Fruit fly (Drosophila melanogaster) whole organism, embryonic: Measurements from ENCODE around the gene CG12728.

Source experiments
- Ada2b ChIP-seq: fragments of 200-800 bp; sonication (Bioruptor generic); IDR thresholded peaks from 2 replicates; pipeline ENCODE4 v1.3.6; 2022; ENCODE audit warnings: missing biosample characterization, missing genetic modification characterization
- Asciz ChIP-seq: fragments of 200-800 bp; sonication (Bioruptor generic); optimal IDR thresholded peaks from 2 replicates; lab custom pipeline; 2017; ENCODE audit warnings: missing biosample characterization, mild to moderate bottlenecking, missing genetic modification characterization, missing genetic modification reagents
- Atf-2 ChIP-seq: fragments of 200-800 bp; sonication (Bioruptor generic); optimal IDR thresholded peaks from 2 replicates; lab custom pipeline; 2016; ENCODE audit warnings: missing biosample characterization, missing genetic modification characterization
- BEAF-32 ChIP-seq: fragments of 200-800 bp; sonication (Bioruptor generic); optimal IDR thresholded peaks from 3 replicates; lab custom pipeline; 2017; ENCODE audit warnings: missing biosample characterization, missing genetic modification characterization, mild to moderate bottlenecking, moderate library complexity, missing genetic modification reagents
- Bdp1 ChIP-seq: fragments of 200-800 bp; sonication (Bioruptor generic); optimal IDR thresholded peaks from 3 replicates; lab custom pipeline; 2016; ENCODE audit warnings: missing biosample characterization, missing genetic modification characterization
- CG1024 ChIP-seq: fragments of 200-800 bp; sonication (Bioruptor generic); IDR thresholded peaks from 2 replicates; pipeline ENCODE4 v1.3.6; 2022; ENCODE audit warnings: missing biosample characterization, missing genetic modification characterization
- CG10274 ChIP-seq: fragments of 200-800 bp; sonication (Bioruptor generic); optimal IDR thresholded peaks from 3 replicates; lab custom pipeline; 2017; ENCODE audit warnings: missing biosample characterization, mild to moderate bottlenecking, missing genetic modification characterization
- CG11247 ChIP-seq: fragments of 200-800 bp; sonication (Bioruptor generic); IDR thresholded peaks from 2 replicates; pipeline ENCODE4 v1.3.6; 2022; ENCODE audit warnings: missing biosample characterization, missing genetic modification characterization
- CG11723 ChIP-seq: fragments of 200-800 bp; sonication (Bioruptor generic); optimal IDR thresholded peaks from 2 replicates; lab custom pipeline; 2017; ENCODE audit warnings: missing biosample characterization, mild to moderate bottlenecking, missing genetic modification characterization
- CG12071 ChIP-seq: fragments of 200-800 bp; sonication (Bioruptor generic); optimal IDR thresholded peaks from 3 replicates; lab custom pipeline; 2018; ENCODE audit warnings: missing biosample characterization, mild to moderate bottlenecking, missing genetic modification characterization
- CG12104 ChIP-seq: fragments of 200-800 bp; sonication (Bioruptor generic); optimal IDR thresholded peaks from 3 replicates; lab custom pipeline; 2016; ENCODE audit warnings: missing biosample characterization, missing genetic modification characterization
- CG17186 ChIP-seq: fragments of 200-800 bp; sonication (Bioruptor generic); optimal IDR thresholded peaks from 3 replicates; lab custom pipeline; 2017; ENCODE audit warnings: missing biosample characterization, missing genetic modification reagents, missing genetic modification characterization
- CG17829 ChIP-seq: fragments of 200-800 bp; optimal IDR thresholded peaks from 2 replicates; lab custom pipeline; 2019; ENCODE audit warnings: missing biosample characterization, mild to moderate bottlenecking, missing genetic modification characterization, moderate library complexity
- CG18764 ChIP-seq: fragments of 200-800 bp; sonication (Bioruptor generic); optimal IDR thresholded peaks from 3 replicates; lab custom pipeline; 2016; ENCODE audit warnings: missing biosample characterization, missing genetic modification characterization
- CG2116 ChIP-seq: fragments of 200-800 bp; sonication (Bioruptor generic); optimal IDR thresholded peaks from 3 replicates; lab custom pipeline; 2018; ENCODE audit warnings: missing biosample characterization, mild to moderate bottlenecking, missing genetic modification characterization
- CG2712 ChIP-seq: fragments of 200-800 bp; optimal IDR thresholded peaks from 3 replicates; lab custom pipeline; 2019; ENCODE audit warnings: missing biosample characterization, mild to moderate bottlenecking, missing genetic modification characterization, moderate library complexity
- CG6689 ChIP-seq: fragments of 200-800 bp; sonication (Bioruptor generic); IDR thresholded peaks from 2 replicates; pipeline ENCODE4 v1.3.6; 2022; ENCODE audit warnings: missing biosample characterization, missing genetic modification characterization
- CG7963 ChIP-seq: fragments of 200-800 bp; sonication (Bioruptor generic); IDR thresholded peaks from 3 replicates; pipeline ENCODE4 v1.3.6; 2022; ENCODE audit warnings: missing biosample characterization, missing genetic modification characterization; ENCODE audit not compliant: partially characterized antibody
- CG9876 ChIP-seq: fragments of 200-800 bp; sonication (Bioruptor generic); optimal IDR thresholded peaks from 2 replicates; lab custom pipeline; 2016; ENCODE audit warnings: missing biosample characterization, missing genetic modification characterization
- CkIIα-i1 ChIP-seq: fragments of 200-800 bp; sonication (Bioruptor generic); IDR thresholded peaks from 2 replicates; pipeline ENCODE4 v1.3.6; 2022; ENCODE audit warnings: missing biosample characterization, missing genetic modification characterization
- Dip2 ChIP-seq: fragments of 200-800 bp; sonication (Bioruptor generic); IDR thresholded peaks from 2 replicates; pipeline ENCODE4 v1.3.6; 2022; ENCODE audit warnings: missing biosample characterization, missing genetic modification characterization
- Hand ChIP-seq: fragments of 200-800 bp; sonication (Bioruptor generic); optimal IDR thresholded peaks from 2 replicates; lab custom pipeline; 2017; ENCODE audit warnings: mild to moderate bottlenecking, missing biosample characterization, missing genetic modification reagents, missing genetic modification characterization
- Hr3 ChIP-seq: fragments of 200-800 bp; sonication (Bioruptor generic); optimal IDR thresholded peaks from 3 replicates; lab custom pipeline; 2016; ENCODE audit warnings: missing biosample characterization, missing genetic modification characterization
- Mes4 ChIP-seq: fragments of 200-800 bp; sonication (Bioruptor generic); optimal IDR thresholded peaks from 2 replicates; lab custom pipeline; 2016; ENCODE audit warnings: missing biosample characterization, missing genetic modification characterization
- NC2β ChIP-seq: fragments of 200-800 bp; sonication (Bioruptor generic); optimal IDR thresholded peaks from 2 replicates; lab custom pipeline; 2016; ENCODE audit warnings: missing biosample characterization, missing genetic modification characterization
- Six4 ChIP-seq: fragments of 200-800 bp; sonication (Bioruptor generic); optimal IDR thresholded peaks from 2 replicates; lab custom pipeline; 2016; ENCODE audit warnings: missing biosample characterization, missing genetic modification characterization
- Xbp1 ChIP-seq: fragments of 200-800 bp; sonication (Bioruptor generic); optimal IDR thresholded peaks from 3 replicates; lab custom pipeline; 2016; ENCODE audit warnings: missing biosample characterization, mild to moderate bottlenecking, missing genetic modification characterization
- YL-1 ChIP-seq: fragments of 200-800 bp; sonication (Bioruptor generic); optimal IDR thresholded peaks from 3 replicates; lab custom pipeline; 2017; ENCODE audit warnings: missing biosample characterization, mild to moderate bottlenecking, missing genetic modification characterization
- ara ChIP-seq: fragments of 200-800 bp; sonication (Bioruptor generic); IDR thresholded peaks from 2 replicates; pipeline ENCODE4 v1.3.6; 2022; ENCODE audit warnings: missing biosample characterization, missing genetic modification characterization
- ash1 ChIP-seq: fragments of 200-800 bp; sonication (Bioruptor generic); optimal IDR thresholded peaks from 2 replicates; lab custom pipeline; 2018; ENCODE audit warnings: missing biosample characterization, mild to moderate bottlenecking, missing genetic modification characterization
- crol ChIP-seq: fragments of 200-800 bp; sonication (Bioruptor generic); IDR thresholded peaks from 2 replicates; pipeline ENCODE4 v1.3.6; 2022; ENCODE audit warnings: missing biosample characterization, missing genetic modification characterization
- crp ChIP-seq, 2 experiments: fragments of 200-800 bp; sonication (Bioruptor generic); optimal IDR thresholded peaks; 2 replicates in 1 of 2; 3 replicates in 1 of 2; lab custom pipeline; 2017; ENCODE audit warnings: missing biosample characterization in 2 of 2, missing genetic modification characterization in 2 of 2, mild to moderate bottlenecking in 1 of 2, moderate library complexity in 1 of 2
- esg ChIP-seq: fragments of 200-800 bp; sonication (Bioruptor generic); conservative IDR thresholded peaks from 2 replicates; pipeline ENCODE4 v1.3.6; 2022; ENCODE audit warnings: missing biosample characterization, missing genetic modification characterization
- eve ChIP-seq, 2 experiments: fragments of >200 bp; optimal IDR thresholded peaks; 2 replicates each; lab custom pipeline; 2017; ENCODE audit warnings: missing biosample characterization in 2 of 2, missing genetic modification characterization in 2 of 2
- exex ChIP-seq: fragments of 200-800 bp; sonication (Bioruptor generic); optimal IDR thresholded peaks from 4 replicates; lab custom pipeline; 2018; ENCODE audit warnings: missing biosample characterization, mild to moderate bottlenecking, missing genetic modification characterization, moderate library complexity
- fru ChIP-seq: fragments of >200 bp; optimal IDR thresholded peaks from 2 replicates; lab custom pipeline; 2017
- fu2 ChIP-seq: fragments of 200-800 bp; sonication (Bioruptor generic); optimal IDR thresholded peaks from 2 replicates; lab custom pipeline; 2016; ENCODE audit warnings: missing biosample characterization, missing genetic modification characterization
- gem ChIP-seq: fragments of 200-800 bp; sonication (Bioruptor generic); optimal IDR thresholded peaks from 2 replicates; lab custom pipeline; 2019; ENCODE audit warnings: missing biosample characterization, mild to moderate bottlenecking, missing genetic modification characterization, moderate library complexity
- ham ChIP-seq: fragments of 200-800 bp; sonication (Bioruptor generic); IDR thresholded peaks from 2 replicates; pipeline ENCODE4 v1.3.6; 2022; ENCODE audit warnings: missing biosample characterization, missing genetic modification characterization
- hbn ChIP-seq: fragments of 200-800 bp; sonication (Bioruptor generic); IDR thresholded peaks from 2 replicates; pipeline ENCODE4 v1.3.6; 2022; ENCODE audit warnings: missing biosample characterization, missing genetic modification characterization; ENCODE audit not compliant: partially characterized antibody
- hkb ChIP-seq, 2 experiments: fragments of 200-800 bp in 1 of 2; fragments of >200 bp in 1 of 2; sonication (Bioruptor generic) in 1 of 2; IDR thresholded peaks in 1 of 2; optimal IDR thresholded peaks in 1 of 2; 2 replicates each; pipeline versions ENCODE4 v1.3.6 to Lab custom; 2017 to 2022; ENCODE audit warnings: missing biosample characterization in 1 of 2, missing genetic modification characterization in 1 of 2
- klu ChIP-seq: fragments of 200-800 bp; sonication (Bioruptor generic); IDR thresholded peaks from 2 replicates; pipeline ENCODE4 v1.3.6; 2022; ENCODE audit warnings: missing biosample characterization, missing genetic modification characterization
- lab ChIP-seq: fragments of 200-800 bp; sonication (Bioruptor generic); optimal IDR thresholded peaks from 3 replicates; lab custom pipeline; 2017; ENCODE audit warnings: missing biosample characterization, missing genetic modification characterization, mild to moderate bottlenecking, moderate library complexity, missing genetic modification reagents
- org-1 ChIP-seq: fragments of 200-800 bp; sonication (Bioruptor generic); optimal IDR thresholded peaks from 2 replicates; lab custom pipeline; 2017; ENCODE audit warnings: missing biosample characterization, missing genetic modification characterization
- pnt ChIP-seq: fragments of 200-800 bp; sonication (Bioruptor generic); optimal IDR thresholded peaks from 3 replicates; lab custom pipeline; 2016; ENCODE audit warnings: missing biosample characterization, missing genetic modification characterization
- sqz ChIP-seq: fragments of 200-800 bp; sonication (Bioruptor generic); optimal IDR thresholded peaks from 3 replicates; lab custom pipeline; 2018; ENCODE audit warnings: missing biosample characterization, mild to moderate bottlenecking, missing genetic modification characterization
- vfl ChIP-seq: fragments of 200-800 bp; sonication (Bioruptor generic); optimal IDR thresholded peaks from 2 replicates; lab custom pipeline; 2016; ENCODE audit warnings: missing biosample characterization, missing genetic modification characterization
- wor ChIP-seq: fragments of 200-800 bp; sonication (Bioruptor generic); IDR thresholded peaks from 2 replicates; pipeline ENCODE4 v1.3.6; 2022; ENCODE audit warnings: missing biosample characterization, missing genetic modification characterization

Gene CG12728

DNA sequence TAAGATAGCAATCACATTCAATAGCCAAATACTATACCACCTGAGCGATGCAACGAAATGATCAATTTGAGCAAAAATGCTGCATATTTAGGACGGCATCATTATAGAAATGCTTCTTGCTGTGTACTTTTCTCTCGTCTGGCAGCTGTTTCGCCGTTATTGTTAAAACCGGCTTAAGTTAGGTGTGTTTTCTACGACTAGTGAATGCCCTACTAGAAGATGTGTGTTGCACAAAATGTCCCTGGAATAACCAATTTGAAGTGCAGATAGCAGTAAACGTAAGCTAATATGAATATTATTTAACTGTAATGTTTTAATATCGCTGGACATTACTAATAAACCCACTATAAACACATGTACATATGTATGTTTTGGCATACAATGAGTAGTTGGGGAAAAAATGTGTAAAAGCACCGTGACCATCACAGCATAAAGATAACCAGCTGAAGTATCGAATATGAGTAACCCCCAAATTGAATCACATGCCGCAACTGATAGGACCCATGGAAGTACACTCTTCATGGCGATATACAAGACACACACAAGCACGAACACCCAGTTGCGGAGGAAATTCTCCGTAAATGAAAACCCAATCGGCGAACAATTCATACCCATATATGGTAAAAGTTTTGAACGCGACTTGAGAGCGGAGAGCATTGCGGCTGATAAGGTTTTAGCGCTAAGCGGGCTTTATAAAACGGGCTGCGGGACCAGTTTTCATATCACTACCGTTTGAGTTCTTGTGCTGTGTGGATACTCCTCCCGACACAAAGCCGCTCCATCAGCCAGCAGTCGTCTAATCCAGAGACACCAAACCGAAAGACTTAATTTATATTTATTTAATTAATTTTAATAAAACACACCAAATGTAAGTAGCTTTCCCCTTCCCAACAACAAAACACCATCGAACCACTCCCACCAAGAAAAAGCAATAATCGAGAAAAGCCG lies 42.0 kb upstream of the CG12728 start, which contains the start of gene Act5C (continued):
- TF ChIP-seq CG7963 (no peak), ash1 (GFP tag; lab: Kevin White, UChicago) (peak; percentile 9), crol (GFP tag; lab: Robert Waterston, UW) (peak; percentile 68), CG18764 (GFP tag; lab: Kevin White, UChicago) (peak; percentile 87), CG11723 (GFP tag; lab: Kevin White, UChicago) (peak; percentile 85), vfl (GFP tag; lab: Kevin White, UChicago) (peak; percentile 79), CG12104 (GFP tag; lab: Kevin White, UChicago) (peak; percentile 82), Mes4 (GFP tag; lab: Kevin White, UChicago) (peak; percentile 90), NC2β (GFP tag; lab: Kevin White, UChicago) (peak; percentile 93), eve (GFP tag; optimal IDR thresholded peaks at IDR 0.05; lab: Kevin White, UChicago) (peak in 1 of 2 experiments; percentile 56), CG11247 (GFP tag; lab: Robert Waterston, UW) (peak; percentile 78), CG2116 (GFP tag; lab: Kevin White, UChicago) (peak; percentile 68), BEAF-32 (peak; percentile 1), Atf-2 (GFP tag; lab: Kevin White, UChicago) (peak; percentile 92), hkb (optimal IDR thresholded peaks at IDR 0.05; lab: Kevin White, UChicago) (no peak), hkb (GFP tag; IDR thresholded peaks at IDR 0.05; lab: Robert Waterston, UW) (peak; percentile 94), org-1 (GFP tag; lab: Kevin White, UChicago) (peak; percentile 93), CG6689 (GFP tag; lab: Robert Waterston, UW) (peak; percentile 93), Hr3 (GFP tag; lab: Kevin White, UChicago) (peak; percentile 93), Ada2b (GFP tag; lab: Robert Waterston, UW) (peak; percentile 94), klu (GFP tag; lab: Robert Waterston, UW) (peak; percentile 77), hbn (no peak), CG1024 (GFP tag; lab: Robert Waterston, UW) (peak; percentile 83), CG2712 (tag; lab: Kevin White, UChicago) (peak; percentile 96), Six4 (GFP tag; lab: Kevin White, UChicago) (peak; percentile 91), CG9876 (GFP tag; lab: Kevin White, UChicago) (peak; percentile 90), sqz (GFP tag; lab: Kevin White, UChicago) (peak; percentile 71), CG17186 (GFP tag; lab: Kevin White, UChicago) (peak; percentile 73), YL-1 (GFP tag; lab: Kevin White, UChicago) (peak; percentile 57), Hand (GFP tag; lab: Kevin White, UChicago) (peak; percentile 78), Dip2 (0 out of 2 replicates have a peak, but pooled peaks have one; percentile 16), ham (GFP tag; lab: Robert Waterston, UW) (peak; percentile 67; the same call in 1 of the 2 replicates), fru (lab: Kevin White, UChicago) (no peak), fu2 (peak; percentile 85), CkIIα-i1 (GFP tag; lab: Robert Waterston, UW) (no peak), crp (GFP tag; optimal IDR thresholded peaks at IDR 0.05; lab: Kevin White, UChicago) (peak; percentile 23 to 70), CG12071 (peak; percentile 94), Asciz (GFP tag; lab: Kevin White, UChicago) (peak; percentile 85), Xbp1 (GFP tag; lab: Kevin White, UChicago) (peak; percentile 94), Bdp1 (peak; percentile 89), ara (peak; percentile 96), esg (peak; percentile 84), pnt (GFP tag; lab: Kevin White, UChicago) (peak; percentile 95), CG10274 (GFP tag; lab: Kevin White, UChicago) (peak; percentile 97), gem (tag; lab: Kevin White, UChicago) (peak; percentile 97), exex (peak; percentile 69), lab (peak; percentile 94), CG17829 (peak; percentile 95), wor (GFP tag; lab: Robert Waterston, UW) (peak; percentile 74)
